Fruit fly (Drosophila melanogaster) whole organism, embryonic: Measurements from ENCODE around the gene Cnep1r2.

ENCODE experiments used
- B-H1 ChIP-seq: fragments of 200-800 bp; sonication (Bioruptor generic); IDR thresholded peaks from 3 replicates; pipeline ENCODE4 v1.3.6; 2022; ENCODE audit warnings: missing biosample characterization, missing genetic modification characterization
- Bteb2 ChIP-seq: fragments of 200-800 bp; sonication (Bioruptor generic); optimal IDR thresholded peaks from 2 replicates; lab custom pipeline; 2016; ENCODE audit warnings: missing biosample characterization, missing genetic modification characterization
- CG11696 ChIP-seq: fragments of 200-800 bp; sonication (Bioruptor generic); IDR thresholded peaks from 2 replicates; pipeline ENCODE4 v1.3.6; 2022; ENCODE audit warnings: missing biosample characterization, missing genetic modification characterization
- CG1233 ChIP-seq: fragments of 200-800 bp; sonication (Bioruptor generic); optimal IDR thresholded peaks from 4 replicates; lab custom pipeline; 2018; ENCODE audit warnings: missing biosample characterization, mild to moderate bottlenecking, missing genetic modification characterization
- CG17385 ChIP-seq: fragments of 200-800 bp; sonication (Bioruptor generic); optimal IDR thresholded peaks from 3 replicates; lab custom pipeline; 2018; ENCODE audit warnings: missing biosample characterization, mild to moderate bottlenecking, missing genetic modification characterization
- CG17912 ChIP-seq: fragments of 200-800 bp; sonication (Bioruptor generic); optimal IDR thresholded peaks from 2 replicates; lab custom pipeline; 2018; ENCODE audit warnings: missing biosample characterization, mild to moderate bottlenecking, missing genetic modification characterization
- CG2116 ChIP-seq: fragments of 200-800 bp; sonication (Bioruptor generic); optimal IDR thresholded peaks from 3 replicates; lab custom pipeline; 2018; ENCODE audit warnings: missing biosample characterization, mild to moderate bottlenecking, missing genetic modification characterization
- CG2129 ChIP-seq: fragments of 200-800 bp; sonication (Bioruptor generic); IDR thresholded peaks from 2 replicates; pipeline ENCODE4 v1.3.6; 2022; ENCODE audit warnings: missing biosample characterization, missing genetic modification characterization; ENCODE audit not compliant: partially characterized antibody
- CG30403 ChIP-seq: fragments of 200-800 bp; sonication (Bioruptor generic); optimal IDR thresholded peaks from 3 replicates; lab custom pipeline; 2016; ENCODE audit warnings: missing biosample characterization, missing genetic modification characterization
- CG33557 ChIP-seq: fragments of 200-800 bp; sonication (Bioruptor generic); optimal IDR thresholded peaks from 2 replicates; lab custom pipeline; 2019; ENCODE audit warnings: missing biosample characterization, mild to moderate bottlenecking, missing genetic modification characterization, moderate library complexity
- CG5180 ChIP-seq: fragments of 200-800 bp; sonication (Bioruptor generic); optimal IDR thresholded peaks from 3 replicates; lab custom pipeline; 2017; ENCODE audit warnings: missing biosample characterization, missing genetic modification characterization, mild to moderate bottlenecking, moderate library complexity, missing genetic modification reagents
- CG6689 ChIP-seq: fragments of 200-800 bp; sonication (Bioruptor generic); IDR thresholded peaks from 2 replicates; pipeline ENCODE4 v1.3.6; 2022; ENCODE audit warnings: missing biosample characterization, missing genetic modification characterization
- CG8765 ChIP-seq: fragments of 200-800 bp; sonication (Bioruptor generic); IDR thresholded peaks from 2 replicates; pipeline ENCODE4 v1.3.6; 2022; ENCODE audit warnings: missing biosample characterization, missing genetic modification characterization
- CG9437 ChIP-seq: fragments of 200-800 bp; sonication (Bioruptor generic); optimal IDR thresholded peaks from 2 replicates; lab custom pipeline; 2018; ENCODE audit warnings: missing biosample characterization, mild to moderate bottlenecking, missing genetic modification characterization
- CrebB ChIP-seq: fragments of 200-800 bp; sonication (Bioruptor generic); optimal IDR thresholded peaks from 3 replicates; lab custom pipeline; 2018; ENCODE audit warnings: missing biosample characterization, mild to moderate bottlenecking, missing genetic modification characterization
- Elba2 ChIP-seq: fragments of 200-800 bp; sonication (Bioruptor generic); optimal IDR thresholded peaks from 3 replicates; lab custom pipeline; 2016; ENCODE audit warnings: missing biosample characterization, missing genetic modification characterization
- Ets97D ChIP-seq: fragments of 200-800 bp; sonication (Bioruptor generic); optimal IDR thresholded peaks from 3 replicates; lab custom pipeline; 2016; ENCODE audit warnings: missing biosample characterization, missing genetic modification characterization
- GATAe ChIP-seq: fragments of 200-800 bp; sonication (Bioruptor generic); conservative IDR thresholded peaks from 2 replicates; pipeline ENCODE4 v1.3.6; 2022; ENCODE audit warnings: missing biosample characterization, missing genetic modification characterization
- Gsc ChIP-seq: fragments of 200-800 bp; sonication (Bioruptor generic); IDR thresholded peaks from 2 replicates; pipeline ENCODE4 v1.3.6; 2022; ENCODE audit warnings: missing biosample characterization, missing genetic modification characterization
- Hey ChIP-seq: fragments of 200-800 bp; sonication (Bioruptor generic); optimal IDR thresholded peaks from 3 replicates; lab custom pipeline; 2018; ENCODE audit warnings: missing biosample characterization, mild to moderate bottlenecking, missing genetic modification characterization
- NC2β ChIP-seq: fragments of 200-800 bp; sonication (Bioruptor generic); optimal IDR thresholded peaks from 2 replicates; lab custom pipeline; 2016; ENCODE audit warnings: missing biosample characterization, missing genetic modification characterization
- NK7.1 ChIP-seq: fragments of 200-800 bp; sonication (Bioruptor generic); optimal IDR thresholded peaks from 3 replicates; lab custom pipeline; 2016; ENCODE audit warnings: missing biosample characterization, missing genetic modification characterization
- Oaz ChIP-seq: fragments of 200-800 bp; sonication (Bioruptor generic); IDR thresholded peaks from 2 replicates; pipeline ENCODE4 v1.3.6; 2022; ENCODE audit warnings: missing biosample characterization, missing genetic modification characterization
- Oli ChIP-seq: fragments of 200-800 bp; sonication (Bioruptor generic); optimal IDR thresholded peaks from 2 replicates; lab custom pipeline; 2018; ENCODE audit warnings: missing biosample characterization, mild to moderate bottlenecking, missing genetic modification characterization, moderate library complexity
- Ptx1 ChIP-seq: fragments of 200-800 bp; sonication (Bioruptor generic); IDR thresholded peaks from 2 replicates; pipeline ENCODE4 v1.3.6; 2022; ENCODE audit warnings: missing biosample characterization, missing genetic modification characterization
- Rfx ChIP-seq: fragments of 200-800 bp; sonication (Bioruptor generic); IDR thresholded peaks from 2 replicates; pipeline ENCODE4 v1.3.6; 2022; ENCODE audit warnings: missing biosample characterization, missing genetic modification characterization
- Tbp ChIP-seq: fragments of >200 bp; optimal IDR thresholded peaks from 2 replicates; lab custom pipeline; 2018; ENCODE audit warnings: missing biosample characterization, missing genetic modification characterization
- YL-1 ChIP-seq: fragments of 200-800 bp; sonication (Bioruptor generic); optimal IDR thresholded peaks from 3 replicates; lab custom pipeline; 2017; ENCODE audit warnings: missing biosample characterization, mild to moderate bottlenecking, missing genetic modification characterization
- danr ChIP-seq: fragments of 200-800 bp; sonication (Bioruptor generic); IDR thresholded peaks from 2 replicates; pipeline ENCODE4 v1.3.6; 2022; ENCODE audit warnings: missing biosample characterization, missing genetic modification characterization
- dysf ChIP-seq: fragments of 200-800 bp; sonication (Bioruptor generic); IDR thresholded peaks from 3 replicates; pipeline ENCODE4 v1.3.6; 2022; ENCODE audit warnings: missing biosample characterization, missing genetic modification characterization
- ewg ChIP-seq: fragments of 200-800 bp; sonication (Bioruptor generic); optimal IDR thresholded peaks from 3 replicates; lab custom pipeline; 2017; ENCODE audit warnings: mild to moderate bottlenecking, missing biosample characterization, missing genetic modification reagents, missing genetic modification characterization
- gce ChIP-seq: fragments of 200-800 bp; sonication (Bioruptor generic); IDR thresholded peaks from 3 replicates; pipeline ENCODE4 v1.3.6; 2022; ENCODE audit warnings: missing biosample characterization, missing genetic modification characterization
- h ChIP-seq: fragments of >200 bp; optimal IDR thresholded peaks from 2 replicates; lab custom pipeline; 2017
- ham ChIP-seq: fragments of 200-800 bp; sonication (Bioruptor generic); IDR thresholded peaks from 2 replicates; pipeline ENCODE4 v1.3.6; 2022; ENCODE audit warnings: missing biosample characterization, missing genetic modification characterization
- hbn ChIP-seq: fragments of 200-800 bp; sonication (Bioruptor generic); IDR thresholded peaks from 2 replicates; pipeline ENCODE4 v1.3.6; 2022; ENCODE audit warnings: missing biosample characterization, missing genetic modification characterization; ENCODE audit not compliant: partially characterized antibody
- her ChIP-seq: fragments of 200-800 bp; sonication (Bioruptor generic); optimal IDR thresholded peaks from 2 replicates; lab custom pipeline; 2016; ENCODE audit warnings: missing biosample characterization, missing genetic modification characterization
- hth ChIP-seq: fragments of >200 bp; optimal IDR thresholded peaks from 2 replicates; lab custom pipeline; 2017; ENCODE audit warnings: inconsistent platforms
- jigr1 ChIP-seq: fragments of 200-800 bp; sonication (Bioruptor generic); IDR thresholded peaks from 3 replicates; pipeline ENCODE4 v1.3.6; 2022; ENCODE audit warnings: missing biosample characterization, missing genetic modification characterization
- lov ChIP-seq, 2 experiments: fragments of 200-800 bp in 1 of 2; fragments of >200 bp in 1 of 2; sonication (Bioruptor generic) in 1 of 2; IDR thresholded peaks in 1 of 2; optimal IDR thresholded peaks in 1 of 2; 2 replicates in 1 of 2; 3 replicates in 1 of 2; pipeline versions ENCODE4 v1.3.6 to Lab custom; 2017 to 2022; ENCODE audit warnings: missing biosample characterization in 1 of 2, missing genetic modification characterization in 1 of 2
- luna ChIP-seq: fragments of 200-800 bp; sonication (Bioruptor generic); optimal IDR thresholded peaks from 2 replicates; lab custom pipeline; 2016; ENCODE audit warnings: missing biosample characterization, missing genetic modification characterization
- oc ChIP-seq: fragments of 200-800 bp; sonication (Bioruptor generic); optimal IDR thresholded peaks from 2 replicates; lab custom pipeline; 2018; ENCODE audit warnings: missing biosample characterization, mild to moderate bottlenecking, missing genetic modification characterization, moderate library complexity
- otp ChIP-seq: fragments of 200-800 bp; sonication (Bioruptor generic); IDR thresholded peaks from 3 replicates; pipeline ENCODE4, ENCODE4 v1.3.6; 2022; ENCODE audit warnings: missing biosample characterization, missing genetic modification characterization
- p53 ChIP-seq: fragments of 200-800 bp; sonication (Bioruptor generic); optimal IDR thresholded peaks from 2 replicates; lab custom pipeline; 2016; ENCODE audit warnings: missing biosample characterization, missing genetic modification characterization
- pho ChIP-seq: fragments of 200-800 bp; sonication (Bioruptor generic); optimal IDR thresholded peaks from 2 replicates; lab custom pipeline; 2016; ENCODE audit warnings: missing biosample characterization, missing genetic modification characterization
- pita ChIP-seq: fragments of 200-800 bp; sonication (Bioruptor generic); optimal IDR thresholded peaks from 2 replicates; lab custom pipeline; 2017; ENCODE audit warnings: missing biosample characterization, mild to moderate bottlenecking, missing genetic modification characterization
- prd ChIP-seq, 3 experiments: fragments of >200 bp in 2 of 3; fragments of 200-800 bp in 1 of 3; sonication (Bioruptor generic) in 1 of 3; optimal IDR thresholded peaks in 2 of 3; IDR thresholded peaks in 1 of 3; 2 replicates in 2 of 3; 3 replicates in 1 of 3; pipeline versions ENCODE4 v1.3.6 to Lab custom; 2017 to 2022; ENCODE audit warnings: missing biosample characterization in 1 of 3, missing genetic modification characterization in 1 of 3
- scrt ChIP-seq: fragments of 200-800 bp; sonication (Bioruptor generic); optimal IDR thresholded peaks from 2 replicates; lab custom pipeline; 2018; ENCODE audit warnings: missing biosample characterization, mild to moderate bottlenecking, missing genetic modification characterization, moderate library complexity
- sens ChIP-seq: fragments of 200-800 bp; sonication (Bioruptor generic); peaks from one replicate; lab custom pipeline; 2016; ENCODE audit warnings: missing biosample characterization, missing genetic modification characterization
- sna ChIP-seq: fragments of 200-800 bp; sonication (Bioruptor generic); IDR thresholded peaks from 2 replicates; pipeline ENCODE4 v1.3.6; 2022; ENCODE audit warnings: missing biosample characterization, missing genetic modification characterization; ENCODE audit not compliant: partially characterized antibody
- tna ChIP-seq: fragments of 200-800 bp; sonication (Bioruptor generic); IDR thresholded peaks from 2 replicates; pipeline ENCODE4 v1.3.6; 2022; ENCODE audit warnings: missing biosample characterization, missing genetic modification characterization; ENCODE audit not compliant: partially characterized antibody
- zen ChIP-seq: fragments of 200-800 bp; sonication (Bioruptor generic); optimal IDR thresholded peaks from 3 replicates; lab custom pipeline; 2018; ENCODE audit warnings: missing biosample characterization, mild to moderate bottlenecking, missing genetic modification characterization, moderate library complexity

Cnep1r2 gene

DNA sequence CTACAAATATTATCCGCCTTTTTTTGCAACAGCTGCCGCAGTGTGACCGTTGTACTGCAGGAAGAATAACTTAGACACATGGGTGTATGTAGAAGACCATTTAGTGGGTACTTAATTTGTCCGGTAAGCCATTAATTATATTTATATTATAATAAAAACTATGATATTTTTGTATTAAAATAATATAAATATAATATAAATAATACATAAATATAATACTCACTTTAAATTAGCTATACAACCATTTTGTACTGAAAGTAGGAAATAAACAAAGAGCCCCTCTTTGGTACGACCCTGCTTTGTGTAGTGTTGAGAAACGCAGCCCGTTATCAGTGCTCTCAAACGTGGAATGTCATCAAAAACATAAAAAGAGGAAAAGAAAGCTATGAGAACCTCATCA is at the start of gene Cnep1r2 (continued):
- TF ChIP-seq danr, result peak; percentile 84
- peak; percentile 73; the same call in 1 of the 2 replicates for TF ChIP-seq Oaz (GFP tag; lab: Robert Waterston, UW)
- TF ChIP-seq CG2116 (GFP tag; lab: Kevin White, UChicago), result peak; percentile 80
- peak; percentile 97 for TF ChIP-seq zen
- peak; percentile 97 for TF ChIP-seq dysf (GFP tag; lab: Robert Waterston, UW)
- no peak for TF ChIP-seq prd (optimal IDR thresholded peaks at IDR 0.05; lab: Kevin White, UChicago)
- peak; percentile 98 for TF ChIP-seq prd (GFP tag; IDR thresholded peaks at IDR 0.05; lab: Robert Waterston, UW)
- TF ChIP-seq oc (tag; lab: Kevin White, UChicago), result peak; percentile 95
- TF ChIP-seq Ets97D, result peak; percentile 44
- peak; percentile 90 for TF ChIP-seq CG30403 (GFP tag; lab: Kevin White, UChicago)
- TF ChIP-seq ham (GFP tag; lab: Robert Waterston, UW), result peak; percentile 75; the same call in 1 of the 2 replicates
- TF ChIP-seq gce, result peak; percentile 90
- peak; percentile 89 for TF ChIP-seq CrebB
- TF ChIP-seq Rfx, result peak; percentile 97
- peak; percentile 93 for TF ChIP-seq CG17385
- peak; percentile 73 for TF ChIP-seq CG5180 (GFP tag; lab: Kevin White, UChicago)
- peak; percentile 93 for TF ChIP-seq CG9437 (GFP tag; lab: Kevin White, UChicago)
- TF ChIP-seq YL-1 (GFP tag; lab: Kevin White, UChicago), result peak; percentile 95
- peak; percentile 96 for TF ChIP-seq CG1233 (GFP tag; lab: Kevin White, UChicago)
- TF ChIP-seq Bteb2 (GFP tag; lab: Kevin White, UChicago), result peak; percentile 40
- no peak for TF ChIP-seq luna
- peak; percentile 89 for TF ChIP-seq scrt (GFP tag; lab: Kevin White, UChicago)
- TF ChIP-seq NK7.1 (GFP tag; lab: Kevin White, UChicago), result peak; percentile 47
- no peak for TF ChIP-seq tna
- TF ChIP-seq Gsc (GFP tag; lab: Robert Waterston, UW), result no peak
- peak; percentile 97 for TF ChIP-seq CG6689 (GFP tag; lab: Robert Waterston, UW)
- no peak for TF ChIP-seq h (lab: Kevin White, UChicago)
- peak; percentile 58 for TF ChIP-seq pho (GFP tag; lab: Kevin White, UChicago)
- peak; percentile 68 for TF ChIP-seq Hey
- TF ChIP-seq ewg, result peak; percentile 90
- peak; percentile 89 for TF ChIP-seq CG17912 (GFP tag; lab: Kevin White, UChicago)
- TF ChIP-seq otp (GFP tag; lab: Robert Waterston, UW), result peak; percentile 88
- peak; percentile 98 for TF ChIP-seq CG33557 (GFP tag; lab: Kevin White, UChicago)
- no peak for TF ChIP-seq Tbp (GFP tag; lab: Kevin White, UChicago)
- TF ChIP-seq sens (GFP tag; lab: Kevin White, UChicago), result peak; percentile 90
- no peak for TF ChIP-seq hth (lab: Kevin White, UChicago)
- peak; percentile 87; the same call in 2 of the 3 replicates for TF ChIP-seq jigr1
- no peak for TF ChIP-seq pita (GFP tag; lab: Kevin White, UChicago)
- TF ChIP-seq CG2129 (GFP tag; lab: Robert Waterston, UW), result no peak
- TF ChIP-seq hbn (GFP tag; lab: Robert Waterston, UW), result no peak
- TF ChIP-seq lov (optimal IDR thresholded peaks at IDR 0.05; lab: Kevin White, UChicago), result no peak
- peak; percentile 85 for TF ChIP-seq lov (GFP tag; IDR thresholded peaks at IDR 0.05; lab: Robert Waterston, UW)
- peak; percentile 89 for TF ChIP-seq CG8765 (GFP tag; lab: Robert Waterston, UW)
- peak; percentile 35 for TF ChIP-seq NC2β (GFP tag; lab: Kevin White, UChicago)
- TF ChIP-seq B-H1 (GFP tag; lab: Robert Waterston, UW), result peak; percentile 93
- peak; percentile 97 for TF ChIP-seq Oli (tag; lab: Kevin White, UChicago)
- TF ChIP-seq GATAe (GFP tag; lab: Robert Waterston, UW), result peak; percentile 86
- TF ChIP-seq Ptx1 (GFP tag; lab: Robert Waterston, UW), result peak; percentile 98
- peak; percentile 3 for TF ChIP-seq her (GFP tag; lab: Kevin White, UChicago)
- TF ChIP-seq CG11696, result peak; percentile 79
- TF ChIP-seq sna (GFP tag; lab: Robert Waterston, UW), result no peak
- TF ChIP-seq Elba2 (GFP tag; lab: Kevin White, UChicago), result peak; percentile 87
- TF ChIP-seq p53 (GFP tag; lab: Kevin White, UChicago), result no peak
